Fruit fly (Drosophila melanogaster): ENCODE results near the gene CG13040.

The CG13040 gene

DNA sequence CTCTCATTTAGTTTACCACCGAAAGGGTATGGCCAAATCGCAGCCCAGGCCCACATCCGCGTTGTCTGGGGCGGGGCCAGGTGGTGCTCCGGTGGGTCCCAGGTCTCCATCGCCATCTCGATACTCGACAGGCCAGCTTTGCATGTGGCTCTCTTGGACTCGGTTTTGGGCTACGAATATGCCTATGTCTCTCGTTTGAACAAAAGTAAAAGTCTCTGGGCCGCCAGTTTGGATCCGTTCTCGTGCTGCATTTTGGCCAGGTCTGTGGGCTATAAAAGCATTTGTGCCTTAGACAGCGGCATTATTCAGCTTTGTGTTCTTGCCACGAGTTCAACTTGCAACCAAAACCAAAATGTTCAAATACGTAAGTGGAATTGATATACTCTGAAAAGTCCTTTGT lies 49.4 kb downstream of the CG13040 start, which contains the start of gene CG13065:
CG13065 (plus strand) TSS at position 301 of the 400 bp plus-strand sequence.
- TF ChIP-seq CG7045 (GFP tag; optimal IDR thresholded peaks at IDR 0.05) (no peak), Crg-1 (GFP tag; optimal IDR thresholded peaks at IDR 0.05) (no peak), CG5204 (GFP tag; optimal IDR thresholded peaks at IDR 0.05) (no peak), cnc (optimal IDR thresholded peaks at IDR 0.05) (no peak), kay (GFP tag; ENCODE audit: borderline replicate concordance) (no peak), tj (GFP tag; optimal IDR thresholded peaks at IDR 0.05) (no peak), pad (GFP tag; optimal IDR thresholded peaks at IDR 0.05) (no peak), CG1620 (GFP tag; optimal IDR thresholded peaks at IDR 0.05) (no peak), CG12768 (GFP tag; optimal IDR thresholded peaks at IDR 0.05) (no peak), cic (GFP tag; optimal IDR thresholded peaks at IDR 0.05) (no peak), Clk (GFP tag; optimal IDR thresholded peaks at IDR 0.05) (no peak), toe (GFP tag; optimal IDR thresholded peaks at IDR 0.05) (no peak), CG14711 (tag; optimal IDR thresholded peaks at IDR 0.05) (no peak), ovo (GFP tag; optimal IDR thresholded peaks at IDR 0.05) (no peak), CG7101 (tag; optimal IDR thresholded peaks at IDR 0.05) (no peak)

DNA sequence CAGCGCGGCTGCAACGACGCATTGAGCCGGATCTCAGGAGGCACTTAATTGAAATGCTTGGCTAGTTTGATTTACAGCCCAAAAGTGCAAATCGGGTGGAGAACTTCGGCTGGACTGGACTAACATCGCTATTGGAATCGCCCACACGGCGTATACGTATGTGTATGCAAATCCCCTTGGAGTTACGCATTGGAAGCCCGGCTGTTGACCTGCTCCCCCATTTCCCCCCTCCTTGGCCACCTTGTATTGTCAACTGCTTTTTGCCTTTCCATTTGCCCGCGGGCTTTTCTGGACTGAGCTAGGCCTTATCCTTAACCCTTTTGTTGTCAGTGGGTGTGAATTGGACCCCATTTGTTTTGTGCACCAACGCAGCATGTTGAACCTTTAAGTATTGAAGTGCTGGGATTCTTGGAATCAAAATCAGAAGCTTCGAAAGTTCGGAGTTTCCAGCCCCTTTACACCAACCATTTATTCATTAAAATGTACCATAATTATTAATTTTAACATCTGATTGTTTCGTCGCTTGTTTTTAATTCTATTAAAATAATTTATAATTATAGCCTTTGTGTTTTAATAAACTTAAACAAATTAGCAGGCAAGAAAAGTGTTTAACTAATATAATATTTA lies 51.1 kb downstream of the CG13040 start:
- TF ChIP-seq cic (GFP tag; optimal IDR thresholded peaks at IDR 0.05) (no peak), Mnt (GFP tag; optimal IDR thresholded peaks at IDR 0.05) (no peak), CG7101 (tag; optimal IDR thresholded peaks at IDR 0.05) (no peak)

All from whole organism, adult.